Fruit fly (Drosophila melanogaster) whole organism, embryonic: Measurements from ENCODE around the gene nAChRalpha7.

Experiments
- CG10321 ChIP-seq: fragments of 200-800 bp; sonication (Bioruptor generic); IDR thresholded peaks from 2 replicates; pipeline ENCODE4 v1.3.6; 2022; ENCODE audit warnings: missing biosample characterization, missing genetic modification characterization
- CG11456 ChIP-seq: fragments of 200-800 bp; sonication (Bioruptor generic); IDR thresholded peaks from 3 replicates; pipeline ENCODE4 v1.3.6; 2022; ENCODE audit warnings: missing biosample characterization, missing genetic modification characterization
- CG11504 ChIP-seq: fragments of 200-800 bp; sonication (Bioruptor generic); optimal IDR thresholded peaks from 3 replicates; lab custom pipeline; 2019; ENCODE audit warnings: missing biosample characterization, mild to moderate bottlenecking, missing genetic modification characterization, moderate library complexity
- CG12104 ChIP-seq: fragments of 200-800 bp; sonication (Bioruptor generic); optimal IDR thresholded peaks from 3 replicates; lab custom pipeline; 2016; ENCODE audit warnings: missing biosample characterization, missing genetic modification characterization
- CG13287 ChIP-seq: fragments of 200-800 bp; sonication (Bioruptor generic); IDR thresholded peaks from 2 replicates; pipeline ENCODE4 v1.3.6; 2022; ENCODE audit warnings: missing biosample characterization, missing genetic modification characterization; ENCODE audit not compliant: partially characterized antibody
- CG1529 ChIP-seq: fragments of 200-800 bp; sonication (Bioruptor generic); optimal IDR thresholded peaks from 3 replicates; lab custom pipeline; 2018; ENCODE audit warnings: missing biosample characterization, missing genetic modification characterization
- CG16815 ChIP-seq: fragments of 200-800 bp; sonication (Bioruptor generic); optimal IDR thresholded peaks from 3 replicates; lab custom pipeline; 2017; ENCODE audit warnings: missing biosample characterization, mild to moderate bottlenecking, missing genetic modification characterization
- CG17186 ChIP-seq: fragments of 200-800 bp; sonication (Bioruptor generic); optimal IDR thresholded peaks from 3 replicates; lab custom pipeline; 2017; ENCODE audit warnings: missing biosample characterization, missing genetic modification reagents, missing genetic modification characterization
- CG17385 ChIP-seq: fragments of 200-800 bp; sonication (Bioruptor generic); optimal IDR thresholded peaks from 3 replicates; lab custom pipeline; 2018; ENCODE audit warnings: missing biosample characterization, mild to moderate bottlenecking, missing genetic modification characterization
- CG30020 ChIP-seq: fragments of 200-800 bp; optimal IDR thresholded peaks from 2 replicates; lab custom pipeline; 2019; ENCODE audit warnings: missing biosample characterization, mild to moderate bottlenecking, missing genetic modification characterization, moderate library complexity
- CG3065 ChIP-seq: fragments of 200-800 bp; sonication (Bioruptor generic); optimal IDR thresholded peaks from 2 replicates; lab custom pipeline; 2016; ENCODE audit warnings: missing biosample characterization, missing genetic modification characterization
- CG31388 ChIP-seq: fragments of 200-800 bp; sonication (Bioruptor generic); optimal IDR thresholded peaks from 2 replicates; lab custom pipeline; 2016; ENCODE audit warnings: missing biosample characterization, missing genetic modification characterization
- CG4854 ChIP-seq: fragments of 200-800 bp; sonication (Bioruptor generic); optimal IDR thresholded peaks from 2 replicates; lab custom pipeline; 2016; ENCODE audit warnings: missing biosample characterization, missing genetic modification characterization, inconsistent platforms
- CG9876 ChIP-seq: fragments of 200-800 bp; sonication (Bioruptor generic); optimal IDR thresholded peaks from 2 replicates; lab custom pipeline; 2016; ENCODE audit warnings: missing biosample characterization, missing genetic modification characterization
- CkIIα-i1 ChIP-seq: fragments of 200-800 bp; sonication (Bioruptor generic); IDR thresholded peaks from 2 replicates; pipeline ENCODE4 v1.3.6; 2022; ENCODE audit warnings: missing biosample characterization, missing genetic modification characterization
- D ChIP-seq, 2 experiments: fragments of 200-800 bp in 1 of 2; fragments of >200 bp in 1 of 2; sonication (Bioruptor generic) in 1 of 2; optimal IDR thresholded peaks; 2 replicates in 1 of 2; 3 replicates in 1 of 2; lab custom pipeline; 2017; ENCODE audit warnings: mild to moderate bottlenecking in 1 of 2, missing biosample characterization in 1 of 2, missing genetic modification characterization in 1 of 2, missing genetic modification reagents in 1 of 2
- Dfd ChIP-seq, 2 experiments: fragments of >200 bp; optimal IDR thresholded peaks; 2 replicates each; lab custom pipeline; 2017; ENCODE audit warnings: missing biosample characterization in 2 of 2, missing genetic modification characterization in 2 of 2
- ERR ChIP-seq: fragments of 200-800 bp; sonication (Bioruptor generic); optimal IDR thresholded peaks from 2 replicates; lab custom pipeline; 2016; ENCODE audit warnings: missing biosample characterization, missing genetic modification characterization
- Gug ChIP-seq: fragments of 200-800 bp; sonication (Bioruptor generic); IDR thresholded peaks from 4 replicates; pipeline ENCODE4 v1.3.6; 2022; ENCODE audit warnings: missing biosample characterization, missing genetic modification characterization
- HLHmδ ChIP-seq: fragments of 200-800 bp; sonication (Bioruptor generic); optimal IDR thresholded peaks from 2 replicates; lab custom pipeline; 2018; ENCODE audit warnings: missing biosample characterization, mild to moderate bottlenecking, missing genetic modification characterization, moderate library complexity
- HmgD ChIP-seq: fragments of 200-800 bp; sonication (Bioruptor generic); optimal IDR thresholded peaks from 3 replicates; lab custom pipeline; 2016; ENCODE audit warnings: missing biosample characterization, missing genetic modification characterization
- Hsf ChIP-seq: fragments of 200-800 bp; sonication (Bioruptor generic); optimal IDR thresholded peaks from 3 replicates; lab custom pipeline; 2016; ENCODE audit warnings: missing biosample characterization, missing genetic modification characterization
- Med ChIP-seq: fragments of 200-800 bp; sonication (Bioruptor generic); peaks from one replicate; lab custom pipeline; 2016; ENCODE audit warnings: missing biosample characterization, missing genetic modification characterization, mild to moderate bottlenecking, inconsistent platforms, moderate library complexity
- NC2α ChIP-seq: fragments of 200-800 bp; sonication (Bioruptor generic); optimal IDR thresholded peaks from 2 replicates; lab custom pipeline; 2016; ENCODE audit warnings: missing biosample characterization, missing genetic modification characterization
- NfI ChIP-seq: fragments of 200-800 bp; sonication (Bioruptor generic); optimal IDR thresholded peaks from 3 replicates; lab custom pipeline; 2018; ENCODE audit warnings: missing biosample characterization, mild to moderate bottlenecking, missing genetic modification characterization, moderate library complexity
- Oaz ChIP-seq: fragments of 200-800 bp; sonication (Bioruptor generic); IDR thresholded peaks from 2 replicates; pipeline ENCODE4 v1.3.6; 2022; ENCODE audit warnings: missing biosample characterization, missing genetic modification characterization
- Pdp1 ChIP-seq, 2 experiments: fragments of 200-800 bp; sonication (Bioruptor generic); optimal IDR thresholded peaks; 3 replicates each; lab custom pipeline; 2016; ENCODE audit warnings: missing biosample characterization in 2 of 2, missing genetic modification characterization in 2 of 2, mild to moderate bottlenecking in 1 of 2, moderate library complexity in 1 of 2
- Side ChIP-seq: fragments of 200-800 bp; sonication (Bioruptor generic); optimal IDR thresholded peaks from 2 replicates; lab custom pipeline; 2016; ENCODE audit warnings: missing biosample characterization, missing genetic modification characterization
- Sry-δ ChIP-seq: fragments of 200-800 bp; sonication (Bioruptor generic); optimal IDR thresholded peaks from 2 replicates; lab custom pipeline; 2016; ENCODE audit warnings: missing biosample characterization, missing genetic modification characterization
- ab ChIP-seq: fragments of 200-800 bp; sonication (Bioruptor generic); optimal IDR thresholded peaks from 2 replicates; lab custom pipeline; 2016; ENCODE audit warnings: missing biosample characterization, missing genetic modification characterization
- ase ChIP-seq: fragments of 200-800 bp; sonication (Bioruptor generic); IDR thresholded peaks from 3 replicates; pipeline ENCODE4 v1.3.6; 2022; ENCODE audit warnings: missing biosample characterization, missing genetic modification characterization
- ato ChIP-seq: fragments of 200-800 bp; sonication (Bioruptor generic); IDR thresholded peaks from 2 replicates; pipeline ENCODE4 v1.3.6; 2022; ENCODE audit warnings: missing biosample characterization, missing genetic modification characterization; ENCODE audit not compliant: partially characterized antibody
- btn ChIP-seq: fragments of 200-800 bp; sonication (Bioruptor generic); optimal IDR thresholded peaks from 2 replicates; lab custom pipeline; 2016; ENCODE audit warnings: missing biosample characterization, missing genetic modification characterization
- caup ChIP-seq: fragments of 200-800 bp; sonication (Bioruptor generic); optimal IDR thresholded peaks from 3 replicates; lab custom pipeline; 2017; ENCODE audit warnings: missing biosample characterization, mild to moderate bottlenecking, missing genetic modification characterization, moderate library complexity; ENCODE audit not compliant: severe bottlenecking
- disco-r ChIP-seq: fragments of 200-800 bp; sonication (Bioruptor generic); optimal IDR thresholded peaks from 2 replicates; lab custom pipeline; 2016; ENCODE audit warnings: missing biosample characterization, missing genetic modification characterization
- dm ChIP-seq: fragments of 200-800 bp; sonication (Bioruptor generic); optimal IDR thresholded peaks from 3 replicates; lab custom pipeline; 2016; ENCODE audit warnings: missing biosample characterization, missing genetic modification characterization
- fd3F ChIP-seq: fragments of 200-800 bp; sonication (Bioruptor generic); optimal IDR thresholded peaks from 2 replicates; lab custom pipeline; 2018; ENCODE audit warnings: missing biosample characterization, mild to moderate bottlenecking, missing genetic modification characterization, moderate library complexity
- gce ChIP-seq: fragments of 200-800 bp; sonication (Bioruptor generic); IDR thresholded peaks from 3 replicates; pipeline ENCODE4 v1.3.6; 2022; ENCODE audit warnings: missing biosample characterization, missing genetic modification characterization
- gcm2 ChIP-seq: fragments of 200-800 bp; sonication (Bioruptor generic); optimal IDR thresholded peaks from 2 replicates; lab custom pipeline; 2016; ENCODE audit warnings: missing biosample characterization, missing genetic modification characterization
- h ChIP-seq: fragments of >200 bp; optimal IDR thresholded peaks from 2 replicates; lab custom pipeline; 2017
- hbn ChIP-seq: fragments of 200-800 bp; sonication (Bioruptor generic); IDR thresholded peaks from 2 replicates; pipeline ENCODE4 v1.3.6; 2022; ENCODE audit warnings: missing biosample characterization, missing genetic modification characterization; ENCODE audit not compliant: partially characterized antibody
- insv ChIP-seq, 2 experiments: fragments of 200-800 bp; sonication (Bioruptor generic); optimal IDR thresholded peaks; 3 replicates each; lab custom pipeline; 2016 to 2018; ENCODE audit warnings: missing biosample characterization in 2 of 2, missing genetic modification characterization in 2 of 2
- inv ChIP-seq: fragments of 200-800 bp; sonication (Bioruptor generic); IDR thresholded peaks from 2 replicates; pipeline ENCODE4 v1.3.6; 2022; ENCODE audit warnings: missing biosample characterization, missing genetic modification characterization; ENCODE audit not compliant: partially characterized antibody
- jing ChIP-seq: fragments of 200-800 bp; sonication (Bioruptor generic); optimal IDR thresholded peaks from 2 replicates; lab custom pipeline; 2018; ENCODE audit warnings: missing biosample characterization, mild to moderate bottlenecking, missing genetic modification characterization
- p53 ChIP-seq: fragments of 200-800 bp; sonication (Bioruptor generic); optimal IDR thresholded peaks from 2 replicates; lab custom pipeline; 2016; ENCODE audit warnings: missing biosample characterization, missing genetic modification characterization
- peb ChIP-seq: fragments of 200-800 bp; sonication (Bioruptor generic); IDR thresholded peaks from 2 replicates; pipeline ENCODE4 v1.3.6; 2022; ENCODE audit warnings: missing biosample characterization, missing genetic modification characterization
- prd ChIP-seq, 3 experiments: fragments of >200 bp in 2 of 3; fragments of 200-800 bp in 1 of 3; sonication (Bioruptor generic) in 1 of 3; optimal IDR thresholded peaks in 2 of 3; IDR thresholded peaks in 1 of 3; 2 replicates in 2 of 3; 3 replicates in 1 of 3; pipeline versions ENCODE4 v1.3.6 to Lab custom; 2017 to 2022; ENCODE audit warnings: missing biosample characterization in 1 of 3, missing genetic modification characterization in 1 of 3
- slp2 ChIP-seq: fragments of 200-800 bp; sonication (Bioruptor generic); optimal IDR thresholded peaks from 2 replicates; lab custom pipeline; 2016; ENCODE audit warnings: missing biosample characterization, missing genetic modification characterization
- trh ChIP-seq: fragments of 200-800 bp; sonication (Bioruptor generic); optimal IDR thresholded peaks from 2 replicates; lab custom pipeline; 2016; ENCODE audit warnings: missing biosample characterization, missing genetic modification characterization
- tup ChIP-seq: fragments of 200-800 bp; sonication (Bioruptor generic); optimal IDR thresholded peaks from 2 replicates; lab custom pipeline; 2016; ENCODE audit warnings: missing biosample characterization, mild to moderate bottlenecking, missing genetic modification characterization, moderate library complexity
- z ChIP-seq: fragments of 200-800 bp; sonication (Bioruptor generic); IDR thresholded peaks from 3 replicates; pipeline ENCODE4 v1.3.6; 2022; ENCODE audit warnings: missing biosample characterization, missing genetic modification characterization

Gene nAChRalpha7

DNA sequence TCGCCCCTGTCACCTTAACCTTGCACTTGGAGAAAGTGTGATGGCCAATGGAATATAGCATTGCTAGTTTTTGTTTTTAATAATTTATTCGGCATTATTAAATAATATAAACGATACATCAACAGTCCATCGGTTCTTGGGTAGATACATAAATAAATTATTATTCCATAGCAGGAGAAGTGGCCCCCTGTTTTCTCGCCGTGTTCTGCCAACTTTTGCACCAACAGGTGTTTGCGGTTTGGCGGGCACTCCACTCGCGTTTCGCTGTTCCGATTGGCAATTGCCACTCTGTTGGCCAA, 24.5 kb downstream of the nAChRalpha7 start (continued):
- TF ChIP-seq HmgD (GFP tag; lab: Kevin White, UChicago) (no peak), inv (GFP tag; lab: Robert Waterston, UW) (no peak), trh (GFP tag; lab: Kevin White, UChicago) (no peak), CG13287 (GFP tag; lab: Robert Waterston, UW) (no peak), CG10321 (GFP tag; lab: Robert Waterston, UW) (0 out of 2 replicates have a peak, but pooled peaks have one; percentile 24), CG3065 (GFP tag; lab: Kevin White, UChicago) (peak; percentile 7), CG17385 (GFP tag; lab: Kevin White, UChicago) (peak; percentile 78), jing (GFP tag; lab: Kevin White, UChicago) (peak; percentile 64), Sry-δ (GFP tag; lab: Kevin White, UChicago) (peak; percentile 26), Gug (GFP tag; lab: Robert Waterston, UW) (peak; percentile 68), insv (GFP tag; optimal IDR thresholded peaks at IDR 0.05; lab: Kevin White, UChicago) (no peak), CG17186 (peak; percentile 19), fd3F (peak; percentile 71), Dfd (GFP tag; optimal IDR thresholded peaks at IDR 0.05; lab: Kevin White, UChicago) (no peak), p53 (GFP tag; lab: Kevin White, UChicago) (no peak), caup (GFP tag; lab: Kevin White, UChicago) (peak; percentile 86), D (optimal IDR thresholded peaks at IDR 0.05; lab: Kevin White, UChicago) (no peak), D (GFP tag; optimal IDR thresholded peaks at IDR 0.05; lab: Kevin White, UChicago) (peak; percentile 68), ab (GFP tag; lab: Kevin White, UChicago) (peak; percentile 6), CG9876 (GFP tag; lab: Kevin White, UChicago) (peak; percentile 1), ERR (GFP tag; lab: Kevin White, UChicago) (peak; percentile 69), ato (GFP tag; lab: Robert Waterston, UW) (no peak), CG11456 (GFP tag; lab: Robert Waterston, UW) (peak; percentile 86), ase (GFP tag; lab: Robert Waterston, UW) (peak; percentile 64; the same call in 1 of the 3 replicates), z (no peak), Oaz (GFP tag; lab: Robert Waterston, UW) (peak; percentile 47; the same call in 1 of the 2 replicates), CG30020 (tag; lab: Kevin White, UChicago) (no peak), Pdp1 (GFP tag; optimal IDR thresholded peaks at IDR 0.05; lab: Kevin White, UChicago) (peak; percentile 43 to 74), gcm2 (peak; percentile 46), CkIIα-i1 (GFP tag; lab: Robert Waterston, UW) (no peak), dm (GFP tag; lab: Kevin White, UChicago) (peak; percentile 55), Side (GFP tag; lab: Kevin White, UChicago) (peak; percentile 46), Med (GFP tag; lab: Kevin White, UChicago) (peak; percentile 96), NfI (GFP tag; lab: Kevin White, UChicago) (peak; percentile 83), Hsf (GFP tag; lab: Kevin White, UChicago) (peak; percentile 72), tup (GFP tag; lab: Kevin White, UChicago) (peak; percentile 62), CG31388 (no peak), peb (GFP tag; lab: Robert Waterston, UW) (peak; percentile 65), CG16815 (GFP tag; lab: Kevin White, UChicago) (peak; percentile 68), CG1529 (GFP tag; lab: Kevin White, UChicago) (peak; percentile 54), disco-r (peak; percentile 25), hbn (no peak), HLHmδ (GFP tag; lab: Kevin White, UChicago) (no peak), CG12104 (GFP tag; lab: Kevin White, UChicago) (peak; percentile 16), CG11504 (tag; lab: Kevin White, UChicago) (peak; percentile 84), gce (GFP tag; lab: Robert Waterston, UW) (0 out of 3 replicates have a peak, but pooled peaks have one; percentile 33), btn (GFP tag; lab: Kevin White, UChicago) (peak; percentile 28), NC2α (peak; percentile 3), CG4854 (GFP tag; lab: Kevin White, UChicago) (peak; percentile 82), slp2 (GFP tag; lab: Kevin White, UChicago) (peak; percentile 18), prd (optimal IDR thresholded peaks at IDR 0.05; lab: Kevin White, UChicago) (no peak), prd (GFP tag; IDR thresholded peaks at IDR 0.05; lab: Robert Waterston, UW) (peak; percentile 88), h (lab: Kevin White, UChicago) (no peak)
